Worm (Caenorhabditis elegans) whole organism, young adult: ENCODE measurements around the gene phy-3.

Source experiments
- F10E7.11 ChIP-seq: sonication (generic microtip); optimal IDR thresholded peaks from 2 replicates; lab custom pipeline; 2017; ENCODE audit warnings: mild to moderate bottlenecking, missing genetic modification characterization, moderate library complexity, missing compliant biosample characterization
- F23B12.7 ChIP-seq: sonication (generic microtip); optimal IDR thresholded peaks from 2 replicates; lab custom pipeline; 2017; ENCODE audit warnings: missing genetic modification characterization, mild to moderate bottlenecking, missing compliant biosample characterization, antibody characterized with exemption, moderate library complexity; ENCODE audit not compliant: insufficient read depth
- F33H1.4 ChIP-seq: fragments of 200-800 bp; sonication (Bioruptor generic); IDR thresholded peaks from 2 replicates; pipeline ENCODE4 v1.3.6; 2022; ENCODE audit warnings: missing genetic modification reagents, missing genetic modification characterization, missing compliant biosample characterization
- K11D2.4 ChIP-seq: fragments of 200-800 bp; sonication (Bioruptor generic); IDR thresholded peaks from 2 replicates; pipeline ENCODE4 v1.3.6; 2022; ENCODE audit warnings: missing genetic modification reagents, missing genetic modification characterization, missing compliant biosample characterization
- K12H6.12 ChIP-seq: fragments of 200-800 bp; sonication (Bioruptor generic); optimal IDR thresholded peaks from 2 replicates; lab custom pipeline; 2018; ENCODE audit warnings: mild to moderate bottlenecking, missing genetic modification characterization, missing compliant biosample characterization
- T07F8.4 ChIP-seq: sonication (generic microtip); optimal IDR thresholded peaks from 2 replicates; lab custom pipeline; 2016; ENCODE audit warnings: mild to moderate bottlenecking, missing genetic modification characterization, moderate library complexity, missing compliant biosample characterization
- T26A5.8 ChIP-seq: sonication (generic microtip); optimal IDR thresholded peaks from 2 replicates; lab custom pipeline; 2016; ENCODE audit warnings: missing genetic modification characterization, missing compliant biosample characterization
- Y53G8AR.9 ChIP-seq: fragments of 200-800 bp; sonication (Bioruptor generic); conservative IDR thresholded peaks from 2 replicates; pipeline ENCODE4 v1.3.6; 2022; ENCODE audit warnings: missing genetic modification reagents, missing genetic modification characterization, missing compliant biosample characterization
- Y67H2A.10 ChIP-seq: fragments of 200-800 bp; sonication (Bioruptor generic); conservative IDR thresholded peaks from 2 replicates; pipeline ENCODE4 v1.3.6; 2022; ENCODE audit warnings: missing genetic modification reagents, missing genetic modification characterization, missing compliant biosample characterization
- aptf-2 ChIP-seq: fragments of 200-800 bp; sonication (Bioruptor generic); conservative IDR thresholded peaks from 2 replicates; pipeline ENCODE4 v1.3.6; 2022; ENCODE audit warnings: missing genetic modification reagents, missing genetic modification characterization, missing compliant biosample characterization
- attf-6 ChIP-seq: fragments of 200-800 bp; sonication (Bioruptor generic); IDR thresholded peaks from 2 replicates; pipeline ENCODE4 v1.3.6; 2022; ENCODE audit warnings: missing genetic modification reagents, missing genetic modification characterization, missing compliant biosample characterization
- ceh-100 ChIP-seq: fragments of 200-800 bp; sonication (Bioruptor generic); IDR thresholded peaks from 2 replicates; pipeline ENCODE4 v1.3.6; 2022; ENCODE audit warnings: missing genetic modification reagents, missing genetic modification characterization, missing compliant biosample characterization
- ceh-58 ChIP-seq: fragments of 200-800 bp; sonication (Bioruptor generic); IDR thresholded peaks from 2 replicates; pipeline ENCODE4 v1.3.6; 2022; ENCODE audit warnings: missing genetic modification characterization, missing compliant biosample characterization
- ceh-79 ChIP-seq: sonication (generic microtip); optimal IDR thresholded peaks from 2 replicates; lab custom pipeline; 2017; ENCODE audit warnings: mild to moderate bottlenecking, missing genetic modification characterization, missing compliant biosample characterization
- chd-7 ChIP-seq: sonication (generic microtip); optimal IDR thresholded peaks from 2 replicates; lab custom pipeline; 2016; ENCODE audit warnings: mild to moderate bottlenecking, missing genetic modification characterization, moderate library complexity, missing compliant biosample characterization
- die-1 ChIP-seq: sonication (generic microtip); optimal IDR thresholded peaks from 2 replicates; lab custom pipeline; 2016; ENCODE audit warnings: missing genotype, mild to moderate bottlenecking, missing genetic modification characterization, missing compliant biosample characterization
- egl-44 ChIP-seq: fragments of 200-800 bp; sonication (Bioruptor generic); IDR thresholded peaks from 2 replicates; pipeline ENCODE4 v1.3.6; 2022; ENCODE audit warnings: missing genetic modification reagents, missing genetic modification characterization, missing compliant biosample characterization
- gei-17 ChIP-seq: fragments of 200-800 bp; sonication (Bioruptor generic); optimal IDR thresholded peaks from 2 replicates; lab custom pipeline; 2018; ENCODE audit warnings: mild to moderate bottlenecking, missing genetic modification characterization, missing compliant biosample characterization
- hlh-26 ChIP-seq: fragments of 200-800 bp; sonication (Bioruptor generic); conservative IDR thresholded peaks from 2 replicates; pipeline ENCODE4 v1.3.6; 2022; ENCODE audit warnings: missing genetic modification reagents, missing genetic modification characterization, missing compliant biosample characterization
- hmg-20 ChIP-seq: fragments of 200-800 bp; sonication (Bioruptor generic); IDR thresholded peaks from 2 replicates; pipeline ENCODE4 v1.3.6; 2022; ENCODE audit warnings: missing genetic modification reagents, missing genetic modification characterization, missing compliant biosample characterization
- hsf-1 ChIP-seq: fragments of 200-800 bp; sonication (Bioruptor generic); IDR thresholded peaks from 2 replicates; pipeline ENCODE4 v1.3.6; 2022; ENCODE audit warnings: missing genetic modification reagents, missing genetic modification characterization, missing compliant biosample characterization
- nhr-179 ChIP-seq: sonication (generic microtip); optimal IDR thresholded peaks from 2 replicates; lab custom pipeline; 2016; ENCODE audit warnings: mild to moderate bottlenecking, missing genetic modification characterization, missing compliant biosample characterization
- sea-2 ChIP-seq: fragments of 200-800 bp; sonication (Bioruptor generic); IDR thresholded peaks from 2 replicates; pipeline ENCODE4 v1.3.6; 2022; ENCODE audit warnings: missing genetic modification characterization, missing compliant biosample characterization
- snpc-1.3 ChIP-seq: sonication (generic microtip); optimal IDR thresholded peaks from 2 replicates; lab custom pipeline; 2017; ENCODE audit warnings: missing genetic modification characterization, mild to moderate bottlenecking, missing compliant biosample characterization, antibody characterized with exemption, moderate library complexity, missing genotype, missing genetic modification reagents; ENCODE audit not compliant: insufficient read depth
- snpc-3.4 ChIP-seq: sonication (generic microtip); optimal IDR thresholded peaks from 2 replicates; lab custom pipeline; 2017; ENCODE audit warnings: missing genetic modification characterization, mild to moderate bottlenecking, missing compliant biosample characterization, antibody characterized with exemption, moderate library complexity, missing genotype, missing genetic modification reagents
- snpc-4 ChIP-seq, 5 experiments: fragments of 150-350 bp in 1 of 5; sonication (generic microtip) in 4 of 5; optimal IDR thresholded peaks; 2 replicates each; lab custom pipeline; 2014 to 2018; ENCODE audit warnings: missing genetic modification characterization in 5 of 5, missing biosample characterization in 3 of 5, antibody characterized with exemption in 2 of 5, mild to moderate bottlenecking in 2 of 5, missing compliant biosample characterization in 2 of 5, missing genotype in 2 of 5, moderate library complexity in 2 of 5, missing genetic modification reagents in 1 of 5
- somi-1 ChIP-seq: fragments of 200-800 bp; sonication (Bioruptor generic); optimal IDR thresholded peaks from 2 replicates; lab custom pipeline; 2018; ENCODE audit warnings: mild to moderate bottlenecking, missing genetic modification characterization, missing compliant biosample characterization
- tbx-9 ChIP-seq: sonication (generic microtip); optimal IDR thresholded peaks from 2 replicates; lab custom pipeline; 2016; ENCODE audit warnings: borderline replicate concordance, missing genetic modification characterization, inconsistent platforms, missing compliant biosample characterization
- ztf-6 ChIP-seq: fragments of 200-800 bp; sonication (Bioruptor generic); IDR thresholded peaks from 2 replicates; pipeline ENCODE4 v1.3.6; 2022; ENCODE audit warnings: missing genetic modification reagents, missing genetic modification characterization, missing compliant biosample characterization

phy-3 gene

ce11 chrV:16852002-16852401 is 19.0 kb downstream of the phy-3 start, which contains the start of gene clec-37:
Gene clec-37 (minus strand): TSS chrV:16852102.
- TF ChIP-seq T07F8.4 (no peak), K12H6.12 (tag; lab: Kevin White, UChicago) (no peak), die-1 (tag; lab: Kevin White, UChicago) (no peak), snpc-3.4 (no peak), Y53G8AR.9 (no peak), attf-6 (GFP tag; lab: Robert Waterston, UW) (no peak)

ce11 chrV:16853956-16854683 is 21.2 kb downstream of the phy-3 start, which contains the start of the genes clec-35 and clec-27:
Gene clec-35 (minus strand): TSS chrV:16854056.
Gene clec-27 (plus strand): TSS chrV:16854633.
- no peak for TF ChIP-seq somi-1 (GFP tag; lab: Kevin White, UChicago)
- TF ChIP-seq sea-2 = no peak
- TF ChIP-seq F33H1.4 (GFP tag; lab: Robert Waterston, UW) = no peak
- no peak for TF ChIP-seq egl-44 (GFP tag; lab: Robert Waterston, UW)
- no peak for TF ChIP-seq ztf-6

ce11 chrV:16857977-16858479 is 25.1 kb downstream of the phy-3 start, which contains the start of the genes clec-31 and clec-22:
Gene clec-31 (minus strand): TSS chrV:16858077.
Gene clec-22 (plus strand): TSS chrV:16858429.
- TF ChIP-seq nhr-179 (tag; lab: Kevin White, UChicago) (no peak), Y53G8AR.9 (no peak)
- TF ChIP-seq, all 124 proteins: peak for 0

- TF ChIP-seq aptf-2 (GFP tag; lab: Robert Waterston, UW) (no peak), snpc-4 (GFP tag; optimal IDR thresholded peaks at IDR 0.05; lab: Kevin White, UChicago) (no peak), snpc-4 (tag; optimal IDR thresholded peaks at IDR 0.05; lab: Kevin White, UChicago) (no peak), hlh-26 (GFP tag; lab: Robert Waterston, UW) (no peak), K11D2.4 (GFP tag; lab: Robert Waterston, UW) (no peak), F23B12.7 (tag; lab: Kevin White, UChicago) (no peak), hmg-20 (GFP tag; lab: Robert Waterston, UW) (no peak), tbx-9 (tag; lab: Kevin White, UChicago) (no peak)
Observed at ce11 chrV:16861719-16862118, 28.8 kb downstream of the phy-3 start, which contains the start of the genes clec-32 and clec-24. Gene clec-32 (minus strand): TSS chrV:16861819. Gene clec-24 (plus strand): TSS chrV:16862012.

ce11 chrV:16865404-16865803 is 32.4 kb downstream of the phy-3 start, which contains the start of gene clec-28:
Gene clec-28 (plus strand): TSS chrV:16865704.
- TF ChIP-seq Y67H2A.10 (GFP tag; lab: Robert Waterston, UW) (no peak), snpc-1.3 (tag; lab: Kevin White, UChicago) (no peak), F10E7.11 (tag; lab: Kevin White, UChicago) (no peak), chd-7 (no peak), gei-17 (no peak), hsf-1 (GFP tag; lab: Robert Waterston, UW) (no peak), T26A5.8 (tag; lab: Kevin White, UChicago) (no peak), ceh-58 (GFP tag; lab: Robert Waterston, UW) (no peak), ceh-79 (tag; lab: Kevin White, UChicago) (no peak), ceh-100 (no peak)
